Fruit fly (Drosophila melanogaster): ENCODE measurements around the gene CG44158.

DNA sequence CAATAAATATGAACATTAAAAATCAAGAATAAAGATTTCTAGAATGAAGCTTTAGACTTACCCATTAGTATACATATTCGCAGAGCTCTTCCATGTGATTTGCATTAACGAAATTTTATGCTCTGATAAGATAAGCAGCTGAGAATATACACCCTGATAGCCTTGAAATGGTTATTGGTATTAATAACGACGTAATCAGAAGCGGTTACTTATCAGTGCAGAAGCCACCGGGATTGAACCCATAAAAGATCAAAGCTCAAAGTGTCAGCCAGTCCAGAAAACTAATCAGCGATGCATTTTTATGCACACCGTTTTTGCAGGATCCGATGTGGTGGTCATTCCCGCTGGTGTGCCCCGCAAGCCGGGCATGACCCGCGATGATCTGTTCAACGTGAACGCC, 18.8 kb downstream of the CG44158 start:
- TF ChIP-seq gl (tag; optimal IDR thresholded peaks at IDR 0.05), result no peak
- no peak for TF ChIP-seq CG8159 (tag; optimal IDR thresholded peaks at IDR 0.05)
- no peak for TF ChIP-seq EcR (GFP tag; optimal IDR thresholded peaks at IDR 0.05)
- no peak for TF ChIP-seq Ets98B (GFP tag; IDR thresholded peaks at IDR 0.05)
